Fruit fly (Drosophila melanogaster) whole organism, adult: ENCODE data around the gene hng2.

ENCODE experiments used
- CG11617 ChIP-seq: fragments of 200-800 bp; sonication (Bioruptor generic); optimal IDR thresholded peaks from 2 replicates; lab custom pipeline; 2017; ENCODE audit warnings: mild to moderate bottlenecking, missing biosample characterization, missing genetic modification reagents, missing genetic modification characterization
- CG12768 ChIP-seq: fragments of 200-800 bp; sonication (Bioruptor generic); optimal IDR thresholded peaks from 2 replicates; lab custom pipeline; 2017; ENCODE audit warnings: missing biosample characterization, missing genetic modification characterization, mild to moderate bottlenecking, moderate library complexity, missing genetic modification reagents
- CG14711 ChIP-seq: fragments of 200-800 bp; sonication (Bioruptor generic); optimal IDR thresholded peaks from 2 replicates; lab custom pipeline; 2018; ENCODE audit warnings: missing biosample characterization, mild to moderate bottlenecking, missing genetic modification characterization, moderate library complexity
- Crg-1 ChIP-seq: fragments of 200-800 bp; sonication (Bioruptor generic); optimal IDR thresholded peaks from 2 replicates; lab custom pipeline; 2016; ENCODE audit warnings: missing biosample characterization, missing genetic modification characterization

- TF ChIP-seq Crg-1 (no peak), CG12768 (no peak), CG11617 (GFP tag; lab: Kevin White, UChicago) (no peak), CG14711 (tag; lab: Kevin White, UChicago) (no peak)
Observed at dm6 chr3R:8849373-8850228, 43.5 kb downstream of the hng2 start.
